Worm (Caenorhabditis elegans): ENCODE results near the gene dpy-26.

ce11 chrIV:12495196-12495595, 44.1 kb upstream of the dpy-26 start, which contains the start of gene sru-20:
- TF ChIP-seq lsy-2 (tag; optimal IDR thresholded peaks at IDR 0.05) (no peak), duxl-1 (tag; optimal IDR thresholded peaks at IDR 0.05; ENCODE audit: poor library complexity) (no peak)

Measured in whole organism, L4 larva.